Worm (Caenorhabditis elegans) whole organism, L4 larva: ENCODE results near the gene R05G6.5.
A peak's percentile ranks its signal among the peaks of the same experiment; 100 is the strongest.

ENCODE experiments used
- D1046.2 ChIP-seq: fragments of 200-800 bp; sonication (Bioruptor generic); IDR thresholded peaks from 2 replicates; pipeline ENCODE4 v1.3.6; 2022; ENCODE audit warnings: missing genetic modification characterization, missing compliant biosample characterization
- F37D6.2 ChIP-seq: sonication (generic microtip); optimal IDR thresholded peaks from 2 replicates; lab custom pipeline; 2016; ENCODE audit warnings: mild to moderate bottlenecking, missing genetic modification characterization, missing compliant biosample characterization
- F44E2.7 ChIP-seq: fragments of 200-800 bp; sonication (Bioruptor generic); IDR thresholded peaks from 2 replicates; pipeline ENCODE4 v2.1.2; 2022; ENCODE audit warnings: missing genetic modification characterization, missing compliant biosample characterization
- F49E8.2 ChIP-seq: sonication (generic microtip); optimal IDR thresholded peaks from 2 replicates; lab custom pipeline; 2016; ENCODE audit warnings: missing compliant biosample characterization, mild to moderate bottlenecking, missing genetic modification characterization, borderline replicate concordance
- Y105C5A.15 ChIP-seq: fragments of 200-800 bp; sonication (Bioruptor generic); IDR thresholded peaks from 2 replicates; pipeline ENCODE4 v1.3.6; 2022; ENCODE audit warnings: missing genetic modification characterization, missing compliant biosample characterization
- Y48G9A.11 ChIP-seq: fragments of 200-800 bp; sonication (Bioruptor generic); IDR thresholded peaks from 2 replicates; pipeline ENCODE4 v1.3.6; 2022; ENCODE audit warnings: missing genetic modification reagents, missing genetic modification characterization, missing compliant biosample characterization
- Y5F2A.4 ChIP-seq: fragments of 200-800 bp; sonication (Bioruptor generic); optimal IDR thresholded peaks from 2 replicates; lab custom pipeline; 2018; ENCODE audit warnings: mild to moderate bottlenecking, missing genetic modification characterization, missing compliant biosample characterization
- ces-1 ChIP-seq: fragments of 150-350 bp; sonication (generic microtip); optimal IDR thresholded peaks from 4 replicates; lab custom pipeline; 2014; ENCODE audit warnings: missing biosample characterization, missing genetic modification reagents, missing genetic modification characterization
- daf-16 ChIP-seq, 3 experiments: sonication (generic microtip); optimal IDR thresholded peaks; 2 replicates each; lab custom pipeline; 2016 to 2017; ENCODE audit warnings: missing genetic modification characterization in 3 of 3, missing genetic modification reagents in 3 of 3, mild to moderate bottlenecking in 2 of 3, missing compliant biosample characterization in 2 of 3, missing biosample characterization in 1 of 3, moderate library complexity in 1 of 3
- dmd-6 ChIP-seq: fragments of 200-800 bp; sonication (Bioruptor generic); IDR thresholded peaks from 2 replicates; pipeline ENCODE4 v1.3.6; 2022; ENCODE audit warnings: missing genetic modification reagents, missing genetic modification characterization, missing compliant biosample characterization
- dmd-8 ChIP-seq: fragments of 200-800 bp; sonication (Bioruptor generic); IDR thresholded peaks from 2 replicates; pipeline ENCODE4 v1.3.6; 2022; ENCODE audit warnings: missing genetic modification characterization, missing compliant biosample characterization
- dpl-1 ChIP-seq: fragments of 150-350 bp; optimal IDR thresholded peaks from 2 replicates; lab custom pipeline; 2014; ENCODE audit warnings: missing biosample characterization, missing genetic modification reagents, missing genetic modification characterization
- dve-1 ChIP-seq: sonication (generic microtip); optimal IDR thresholded peaks from 2 replicates; lab custom pipeline; 2017; ENCODE audit warnings: antibody characterized with exemption, mild to moderate bottlenecking, missing genetic modification characterization, missing compliant biosample characterization; ENCODE audit not compliant: insufficient read depth
- egl-27 ChIP-seq: sonication (generic microtip); optimal IDR thresholded peaks from 3 replicates; lab custom pipeline; 2017; ENCODE audit warnings: missing biosample characterization, missing genetic modification reagents, missing genetic modification characterization
- fkh-10 ChIP-seq: fragments of 150-350 bp; optimal IDR thresholded peaks from 2 replicates; lab custom pipeline; 2014; ENCODE audit warnings: missing biosample characterization, missing genetic modification reagents, missing genetic modification characterization
- hif-1 ChIP-seq, 2 experiments: sonication (generic microtip); optimal IDR thresholded peaks; 2 replicates each; lab custom pipeline; 2016 to 2017; ENCODE audit warnings: missing compliant biosample characterization in 2 of 2, missing genetic modification characterization in 2 of 2, missing genetic modification reagents in 2 of 2, missing genotype in 2 of 2, mild to moderate bottlenecking in 1 of 2
- lin-13 ChIP-seq: fragments of 150-350 bp; optimal IDR thresholded peaks from 2 replicates; lab custom pipeline; 2014; ENCODE audit warnings: missing biosample characterization, missing genetic modification reagents, missing genetic modification characterization
- lin-29 ChIP-seq: fragments of 200-800 bp; sonication (Bioruptor generic); IDR thresholded peaks from 2 replicates; pipeline ENCODE4 v1.3.6; 2022; ENCODE audit warnings: missing genetic modification reagents, missing genetic modification characterization, missing compliant biosample characterization
- lin-38 ChIP-seq: fragments of 200-800 bp; sonication (Bioruptor generic); IDR thresholded peaks from 2 replicates; pipeline ENCODE4 v1.3.6; 2022; ENCODE audit warnings: missing genetic modification reagents, missing genetic modification characterization, missing compliant biosample characterization
- lir-3 ChIP-seq: sonication (generic microtip); optimal IDR thresholded peaks from 2 replicates; lab custom pipeline; 2016; ENCODE audit warnings: mild to moderate bottlenecking, missing genetic modification characterization, missing compliant biosample characterization
- mdl-1 ChIP-seq, 2 experiments: fragments of 150-350 bp in 1 of 2; sonication (generic microtip) in 1 of 2; optimal IDR thresholded peaks; 2 replicates each; lab custom pipeline; 2014 to 2017; ENCODE audit warnings: missing biosample characterization in 2 of 2, missing genetic modification characterization in 2 of 2
- mep-1 ChIP-seq: fragments of 150-350 bp; sonication (generic microtip); optimal IDR thresholded peaks from 3 replicates; lab custom pipeline; 2014; ENCODE audit warnings: missing biosample characterization, missing genetic modification characterization
- mxl-2 ChIP-seq: fragments of 200-800 bp; sonication (Bioruptor generic); conservative IDR thresholded peaks from 2 replicates; pipeline ENCODE4 v1.3.6; 2022; ENCODE audit warnings: missing genetic modification reagents, missing genetic modification characterization, missing compliant biosample characterization
- mxl-3 ChIP-seq: fragments of 200-800 bp; sonication (Bioruptor generic); optimal IDR thresholded peaks from 2 replicates; lab custom pipeline; 2018; ENCODE audit warnings: mild to moderate bottlenecking, missing genetic modification characterization, missing compliant biosample characterization
- nhr-10 ChIP-seq: fragments of 150-350 bp; optimal IDR thresholded peaks from 2 replicates; lab custom pipeline; 2014; ENCODE audit warnings: missing biosample characterization, missing genetic modification characterization
- nhr-102 ChIP-seq: sonication (generic microtip); optimal IDR thresholded peaks from 2 replicates; lab custom pipeline; 2016; ENCODE audit warnings: mild to moderate bottlenecking, missing genetic modification characterization, moderate library complexity, missing compliant biosample characterization
- nhr-111 ChIP-seq: fragments of 200-800 bp; sonication (Bioruptor generic); optimal IDR thresholded peaks from 2 replicates; lab custom pipeline; 2018; ENCODE audit warnings: mild to moderate bottlenecking, missing genetic modification characterization, missing compliant biosample characterization
- nhr-25 ChIP-seq: sonication (generic microtip); optimal IDR thresholded peaks from 2 replicates; lab custom pipeline; 2017; ENCODE audit warnings: missing genetic modification characterization, mild to moderate bottlenecking, missing compliant biosample characterization, antibody characterized with exemption, moderate library complexity, borderline replicate concordance; ENCODE audit not compliant: insufficient read depth
- nhr-42 ChIP-seq: fragments of 200-800 bp; sonication (Bioruptor generic); IDR thresholded peaks from 2 replicates; pipeline ENCODE4 v1.3.6; 2022; ENCODE audit warnings: missing genetic modification characterization, missing compliant biosample characterization
- nhr-6 ChIP-seq: fragments of 150-350 bp; optimal IDR thresholded peaks from 2 replicates; lab custom pipeline; 2014; ENCODE audit warnings: missing biosample characterization, missing genetic modification characterization
- php-3 ChIP-seq: fragments of 200-800 bp; sonication (Bioruptor generic); IDR thresholded peaks from 2 replicates; pipeline ENCODE4 v1.3.6; 2022; ENCODE audit warnings: missing genetic modification reagents, missing genetic modification characterization, missing compliant biosample characterization
- pqm-1 ChIP-seq: sonication (generic microtip); optimal IDR thresholded peaks from 2 replicates; lab custom pipeline; 2017; ENCODE audit warnings: missing biosample characterization, missing genetic modification characterization
- spr-3 ChIP-seq: fragments of 200-800 bp; sonication (Bioruptor generic); optimal IDR thresholded peaks from 2 replicates; lab custom pipeline; 2018; ENCODE audit warnings: mild to moderate bottlenecking, missing genetic modification characterization, missing compliant biosample characterization
- tag-97 ChIP-seq: fragments of 200-800 bp; sonication (Bioruptor generic); IDR thresholded peaks from 2 replicates; pipeline ENCODE4 v1.3.6; 2022; ENCODE audit warnings: missing genetic modification characterization, missing compliant biosample characterization
- unc-130 ChIP-seq: sonication (generic microtip); optimal IDR thresholded peaks from 2 replicates; lab custom pipeline; 2016; ENCODE audit warnings: missing genetic modification reagents, missing genetic modification characterization, missing compliant biosample characterization
- unc-39 ChIP-seq: sonication (generic microtip); optimal IDR thresholded peaks from 2 replicates; lab custom pipeline; 2017; ENCODE audit warnings: missing biosample characterization, missing genetic modification characterization
- unc-62 ChIP-seq, 3 experiments: fragments of 150-350 bp in 1 of 3; sonication (generic microtip); optimal IDR thresholded peaks in 2 of 3; peaks in 1 of 3; 1 replicate in 1 of 3; 2 replicates in 2 of 3; lab custom pipeline; 2014 to 2017; ENCODE audit warnings: missing biosample characterization in 3 of 3, missing genetic modification characterization in 3 of 3, missing genetic modification reagents in 3 of 3, missing genotype in 1 of 3
- vab-7 ChIP-seq: fragments of 200-800 bp; sonication (Bioruptor generic); IDR thresholded peaks from 2 replicates; pipeline ENCODE4 v1.3.6; 2022; ENCODE audit warnings: missing genetic modification reagents, missing genetic modification characterization, missing compliant biosample characterization
- zfp-2 ChIP-seq: sonication (generic microtip); optimal IDR thresholded peaks from 2 replicates; lab custom pipeline; 2016; ENCODE audit warnings: mild to moderate bottlenecking, missing genetic modification characterization, missing compliant biosample characterization
- zip-11 ChIP-seq: fragments of 200-800 bp; sonication (Bioruptor generic); IDR thresholded peaks from 2 replicates; pipeline ENCODE4 v1.3.6; 2022; ENCODE audit warnings: missing genetic modification characterization, missing compliant biosample characterization
- ztf-11 ChIP-seq: fragments of 150-350 bp; optimal IDR thresholded peaks from 2 replicates; lab custom pipeline; 2014; ENCODE audit warnings: missing biosample characterization, missing genetic modification characterization
- ztf-7 ChIP-seq: fragments of 150-350 bp; optimal IDR thresholded peaks from 2 replicates; lab custom pipeline; 2014; ENCODE audit warnings: missing biosample characterization, missing genetic modification characterization

R05G6.5 gene

DNA sequence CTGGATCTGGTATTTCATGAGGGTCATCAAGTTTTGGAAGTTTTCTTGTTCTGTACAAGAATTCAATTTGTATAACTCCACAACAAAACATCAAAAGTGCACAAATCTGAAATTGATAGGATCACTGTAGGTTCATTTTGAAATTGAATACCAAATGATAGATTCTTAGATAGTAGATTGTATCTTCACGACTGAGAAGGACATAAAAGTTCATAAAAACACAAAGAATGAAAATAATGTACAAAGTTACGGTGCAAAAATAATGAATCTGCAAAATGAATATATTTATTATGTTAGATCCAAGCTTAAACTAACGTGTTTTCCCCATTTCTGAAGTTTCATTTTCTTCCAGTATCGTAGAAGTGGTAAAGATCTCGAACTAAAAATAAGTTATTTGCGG is 7.2 kb upstream of the R05G6.5 start:
- no peak for TF ChIP-seq F44E2.7 (GFP tag; lab: Robert Waterston, UW)

DNA sequence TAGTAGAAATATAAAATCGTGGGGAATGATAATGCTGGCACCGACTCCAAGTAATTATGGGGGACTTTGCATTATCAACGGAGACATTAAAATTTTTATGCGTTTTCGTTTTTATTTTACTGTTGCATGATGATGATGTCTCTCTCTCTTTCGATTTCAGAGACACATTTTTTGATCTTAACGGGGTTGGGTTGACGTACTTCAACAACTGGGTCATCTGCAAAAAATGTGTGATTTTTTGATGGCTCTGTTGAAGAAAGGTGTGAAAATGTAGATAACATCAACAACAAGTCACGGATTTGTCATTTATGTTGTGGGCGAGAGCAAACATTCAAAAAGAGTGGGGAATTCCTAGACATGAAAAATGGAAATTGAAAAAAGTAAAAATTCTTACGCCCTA is 6.8 kb upstream of the R05G6.5 start, which contains the start of gene F55G1.15:
Gene F55G1.15, minus strand, starts transcription at position 101 of the 400 bp plus-strand sequence.
- TF ChIP-seq daf-16 (GFP tag; optimal IDR thresholded peaks at IDR 0.05; lab: Kevin White, UChicago) (no peak), daf-16 (tag; optimal IDR thresholded peaks at IDR 0.05; lab: Kevin White, UChicago) (peak; percentile 20), dmd-6 (GFP tag; lab: Robert Waterston, UW) (peak; percentile 39; the same call in 1 of the 2 replicates), pqm-1 (tag; lab: Kevin White, UChicago) (peak; percentile 1), mdl-1 (tag; optimal IDR thresholded peaks at IDR 0.05; lab: Kevin White, UChicago) (no peak), nhr-10 (tag; lab: Kevin White, UChicago) (no peak), dve-1 (tag; lab: Kevin White, UChicago) (peak; percentile 8), php-3 (GFP tag; lab: Robert Waterston, UW) (peak; percentile 74), vab-7 (GFP tag; lab: Robert Waterston, UW) (no peak)

- no peak for TF ChIP-seq dpl-1 (GFP tag; lab: Kevin White, UChicago)
- no peak for TF ChIP-seq pqm-1 (tag; lab: Kevin White, UChicago)
- no peak for TF ChIP-seq lin-29 (GFP tag; lab: Robert Waterston, UW)
- TF ChIP-seq nhr-42 (GFP tag; lab: Robert Waterston, UW), result no peak
- no peak for TF ChIP-seq Y5F2A.4 (GFP tag; lab: Kevin White, UChicago)
- no peak for TF ChIP-seq unc-39
- TF ChIP-seq lir-3 (tag; lab: Kevin White, UChicago), result no peak
- no peak for TF ChIP-seq lin-38 (GFP tag; lab: Robert Waterston, UW)
- TF ChIP-seq nhr-6 (tag; lab: Kevin White, UChicago), result no peak
- TF ChIP-seq ztf-11 (tag; lab: Kevin White, UChicago), result no peak
- no peak for TF ChIP-seq ces-1 (GFP tag; lab: Kevin White, UChicago)
- no peak for TF ChIP-seq Y105C5A.15 (GFP tag; lab: Robert Waterston, UW)
- TF ChIP-seq F37D6.2 (tag; lab: Kevin White, UChicago), result no peak
- TF ChIP-seq, all 104 proteins: peak for 0
These were observed 4.8 kb upstream of the R05G6.5 start, which contains the start of gene glt-6 for ce11 chrIV:7503322-7503721. Gene glt-6 (plus strand): TSS chrIV:7503622.

- no peak for TF ChIP-seq hif-1 (tag; optimal IDR thresholded peaks at IDR 0.05; lab: Kevin White, UChicago)
- no peak for TF ChIP-seq spr-3 (GFP tag; lab: Kevin White, UChicago)
- TF ChIP-seq unc-130 (GFP tag; lab: Kevin White, UChicago), result peak; percentile 31
- no peak for TF ChIP-seq lin-13 (GFP tag; lab: Kevin White, UChicago)
- TF ChIP-seq unc-62 (GFP tag; optimal IDR thresholded peaks at IDR 0.05 in 1 of 2; lab: Kevin White, UChicago), result peak in 1 of 2 experiments; percentile 74
- no peak for TF ChIP-seq unc-62 (tag; optimal IDR thresholded peaks at IDR 0.05; lab: Kevin White, UChicago)
- no peak for TF ChIP-seq mxl-2
- no peak for TF ChIP-seq mdl-1 (tag; optimal IDR thresholded peaks at IDR 0.05; lab: Kevin White, UChicago)
- no peak for TF ChIP-seq lin-29 (GFP tag; lab: Robert Waterston, UW)
- TF ChIP-seq F44E2.7 (GFP tag; lab: Robert Waterston, UW), result no peak
- TF ChIP-seq zip-11, result no peak
- TF ChIP-seq unc-39, result no peak
- TF ChIP-seq mep-1 (tag; lab: Kevin White, UChicago), result peak; percentile 61
- TF ChIP-seq mxl-3, result no peak
- TF ChIP-seq nhr-25 (tag; lab: Kevin White, UChicago), result peak; percentile 34
- TF ChIP-seq nhr-10 (tag; lab: Kevin White, UChicago), result peak; percentile 32
- peak; percentile 45 for TF ChIP-seq F49E8.2 (tag; lab: Kevin White, UChicago)
- no peak for TF ChIP-seq D1046.2 (GFP tag; lab: Robert Waterston, UW)
- TF ChIP-seq egl-27 (tag; lab: Kevin White, UChicago), result no peak
- no peak for TF ChIP-seq dmd-8 (GFP tag; lab: Robert Waterston, UW)
- TF ChIP-seq nhr-111 (GFP tag; lab: Kevin White, UChicago), result no peak
- TF ChIP-seq ztf-7 (tag; lab: Kevin White, UChicago), result no peak
- TF ChIP-seq ces-1 (GFP tag; lab: Kevin White, UChicago), result no peak
- peak; percentile 13; the same call in 1 of the 2 replicates for TF ChIP-seq Y48G9A.11
- no peak for TF ChIP-seq nhr-102 (tag; lab: Kevin White, UChicago)
- no peak for TF ChIP-seq zfp-2
- no peak for TF ChIP-seq dpl-1 (GFP tag; lab: Kevin White, UChicago)
- TF ChIP-seq fkh-10 (GFP tag; lab: Kevin White, UChicago), result no peak
- no peak for TF ChIP-seq tag-97 (GFP tag; lab: Robert Waterston, UW)
These were observed 2.2 kb upstream of the R05G6.5 start for ce11 chrIV:7505866-7506488.
